Fruit fly (Drosophila melanogaster) whole organism, adult: ENCODE results near the gene CG10317.

Experiments used
- CG1620 ChIP-seq: fragments of 200-800 bp; sonication (Bioruptor generic); optimal IDR thresholded peaks from 2 replicates; lab custom pipeline; 2016; ENCODE audit warnings: missing biosample characterization, missing genetic modification characterization
- bab1 ChIP-seq: fragments of 200-800 bp; sonication (Bioruptor generic); optimal IDR thresholded peaks from 3 replicates; lab custom pipeline; 2019; ENCODE audit warnings: missing biosample characterization, mild to moderate bottlenecking, missing genetic modification characterization, moderate library complexity

- no peak for TF ChIP-seq bab1 (GFP tag; lab: Kevin White, UChicago)
- no peak for TF ChIP-seq CG1620
Observed at dm6 chr3R:16374101-16374500, 3.8 kb upstream of the CG10317 start.
